Worm (Caenorhabditis elegans) whole organism, young adult: ENCODE data around the gene M01F1.8.

Experiments
- B0019.2 ChIP-seq: fragments of 200-800 bp; sonication (Bioruptor generic); conservative IDR thresholded peaks from 2 replicates; pipeline ENCODE4 v1.3.6; 2022; ENCODE audit warnings: missing genetic modification reagents, missing genetic modification characterization, missing compliant biosample characterization
- B0261.1 ChIP-seq: sonication (generic microtip); optimal IDR thresholded peaks from 2 replicates; lab custom pipeline; 2016; ENCODE audit warnings: mild to moderate bottlenecking, missing genetic modification characterization, moderate library complexity, missing compliant biosample characterization
- C06A6.2 ChIP-seq: fragments of 200-800 bp; sonication (Bioruptor generic); conservative IDR thresholded peaks from 2 replicates; pipeline ENCODE4 v1.3.6; 2022; ENCODE audit warnings: missing genetic modification characterization, missing compliant biosample characterization
- C17E4.6 ChIP-seq: fragments of 200-800 bp; sonication (Bioruptor generic); IDR thresholded peaks from 2 replicates; pipeline ENCODE4 v1.3.6; 2022; ENCODE audit warnings: missing genetic modification reagents, missing genetic modification characterization, missing compliant biosample characterization
- D2030.7 ChIP-seq: fragments of 200-800 bp; sonication (Bioruptor generic); IDR thresholded peaks from 2 replicates; pipeline ENCODE4 v1.3.6; 2022; ENCODE audit warnings: missing genetic modification reagents, missing genetic modification characterization, missing compliant biosample characterization
- F10E7.11 ChIP-seq: sonication (generic microtip); optimal IDR thresholded peaks from 2 replicates; lab custom pipeline; 2017; ENCODE audit warnings: mild to moderate bottlenecking, missing genetic modification characterization, moderate library complexity, missing compliant biosample characterization
- F33H1.4 ChIP-seq: fragments of 200-800 bp; sonication (Bioruptor generic); IDR thresholded peaks from 2 replicates; pipeline ENCODE4 v1.3.6; 2022; ENCODE audit warnings: missing genetic modification reagents, missing genetic modification characterization, missing compliant biosample characterization
- F37B4.10 ChIP-seq: fragments of 200-800 bp; sonication (Bioruptor generic); IDR thresholded peaks from 2 replicates; pipeline ENCODE4 v1.3.6; 2022; ENCODE audit warnings: missing genetic modification characterization, missing compliant biosample characterization
- F49E8.2 ChIP-seq: sonication (generic microtip); optimal IDR thresholded peaks from 3 replicates; lab custom pipeline; 2017; ENCODE audit warnings: missing genetic modification characterization, mild to moderate bottlenecking, missing compliant biosample characterization, antibody characterized with exemption, moderate library complexity; ENCODE audit not compliant: insufficient read depth
- T07F8.4 ChIP-seq: sonication (generic microtip); optimal IDR thresholded peaks from 2 replicates; lab custom pipeline; 2016; ENCODE audit warnings: mild to moderate bottlenecking, missing genetic modification characterization, moderate library complexity, missing compliant biosample characterization
- T26A5.8 ChIP-seq: sonication (generic microtip); optimal IDR thresholded peaks from 2 replicates; lab custom pipeline; 2016; ENCODE audit warnings: missing genetic modification characterization, missing compliant biosample characterization
- Y53G8AR.9 ChIP-seq: fragments of 200-800 bp; sonication (Bioruptor generic); conservative IDR thresholded peaks from 2 replicates; pipeline ENCODE4 v1.3.6; 2022; ENCODE audit warnings: missing genetic modification reagents, missing genetic modification characterization, missing compliant biosample characterization
- Y79H2A.3 ChIP-seq: fragments of 200-800 bp; sonication (Bioruptor generic); conservative IDR thresholded peaks from 2 replicates; pipeline ENCODE4 v1.3.6; 2022; ENCODE audit warnings: missing genetic modification reagents, missing genetic modification characterization, missing compliant biosample characterization
- Y95B8A.8 ChIP-seq: fragments of 200-800 bp; sonication (Bioruptor generic); IDR thresholded peaks from 2 replicates; pipeline ENCODE4 v1.3.6; 2022; ENCODE audit warnings: missing genetic modification reagents, missing genetic modification characterization, missing compliant biosample characterization
- attf-6 ChIP-seq: fragments of 200-800 bp; sonication (Bioruptor generic); IDR thresholded peaks from 2 replicates; pipeline ENCODE4 v1.3.6; 2022; ENCODE audit warnings: missing genetic modification reagents, missing genetic modification characterization, missing compliant biosample characterization
- cebp-1 ChIP-seq, 2 experiments: fragments of 200-800 bp in 1 of 2; sonication (Bioruptor generic) in 1 of 2; sonication (generic microtip) in 1 of 2; IDR thresholded peaks in 1 of 2; optimal IDR thresholded peaks in 1 of 2; 2 replicates each; pipeline versions ENCODE4 v1.3.6 to Lab custom; 2017 to 2022; ENCODE audit warnings: missing compliant biosample characterization in 2 of 2, missing genetic modification characterization in 2 of 2, mild to moderate bottlenecking in 1 of 2, missing genetic modification reagents in 1 of 2, moderate library complexity in 1 of 2
- ceh-40 ChIP-seq: fragments of 200-800 bp; sonication (Bioruptor generic); IDR thresholded peaks from 2 replicates; pipeline ENCODE4 v1.3.6; 2022; ENCODE audit warnings: missing genetic modification characterization, missing compliant biosample characterization
- ceh-91 ChIP-seq: fragments of 200-800 bp; sonication (Bioruptor generic); IDR thresholded peaks from 2 replicates; pipeline ENCODE4 v1.3.6; 2022; ENCODE audit warnings: missing genetic modification reagents, missing genetic modification characterization, missing compliant biosample characterization
- chd-7 ChIP-seq: sonication (generic microtip); optimal IDR thresholded peaks from 2 replicates; lab custom pipeline; 2016; ENCODE audit warnings: mild to moderate bottlenecking, missing genetic modification characterization, moderate library complexity, missing compliant biosample characterization
- die-1 ChIP-seq: sonication (generic microtip); optimal IDR thresholded peaks from 2 replicates; lab custom pipeline; 2016; ENCODE audit warnings: missing genotype, mild to moderate bottlenecking, missing genetic modification characterization, missing compliant biosample characterization
- dox-1 ChIP-seq: fragments of 200-800 bp; sonication (Bioruptor generic); IDR thresholded peaks from 2 replicates; pipeline ENCODE4 v1.3.6; 2022; ENCODE audit warnings: missing genetic modification reagents, missing genetic modification characterization, missing compliant biosample characterization
- egl-44 ChIP-seq: fragments of 200-800 bp; sonication (Bioruptor generic); IDR thresholded peaks from 2 replicates; pipeline ENCODE4 v1.3.6; 2022; ENCODE audit warnings: missing genetic modification reagents, missing genetic modification characterization, missing compliant biosample characterization
- egrh-3 ChIP-seq: fragments of 200-800 bp; sonication (Bioruptor generic); IDR thresholded peaks from 2 replicates; pipeline ENCODE4 v1.3.6; 2022; ENCODE audit warnings: missing genetic modification reagents, missing genetic modification characterization, missing compliant biosample characterization
- ekl-4 ChIP-seq: fragments of 200-800 bp; sonication (Bioruptor generic); IDR thresholded peaks from 2 replicates; pipeline ENCODE4 v1.3.6; 2022; ENCODE audit warnings: missing genetic modification reagents, missing genetic modification characterization, missing compliant biosample characterization
- fkh-3 ChIP-seq: sonication (generic microtip); optimal IDR thresholded peaks from 2 replicates; lab custom pipeline; 2016; ENCODE audit warnings: mild to moderate bottlenecking, missing genetic modification characterization, missing compliant biosample characterization
- gei-17 ChIP-seq: fragments of 200-800 bp; sonication (Bioruptor generic); optimal IDR thresholded peaks from 2 replicates; lab custom pipeline; 2018; ENCODE audit warnings: mild to moderate bottlenecking, missing genetic modification characterization, missing compliant biosample characterization
- hrde-1 ChIP-seq: sonication (generic microtip); optimal IDR thresholded peaks from 2 replicates; lab custom pipeline; 2016; ENCODE audit warnings: missing genetic modification characterization, mild to moderate bottlenecking, missing compliant biosample characterization, moderate library complexity, missing genotype, missing genetic modification reagents, borderline replicate concordance
- let-526 ChIP-seq: fragments of 200-800 bp; sonication (Bioruptor generic); IDR thresholded peaks from 2 replicates; pipeline ENCODE4 v1.3.6; 2022; ENCODE audit warnings: missing genetic modification reagents, missing genetic modification characterization, missing compliant biosample characterization
- lin-40 ChIP-seq: sonication (generic microtip); optimal IDR thresholded peaks from 2 replicates; lab custom pipeline; 2016; ENCODE audit warnings: missing genetic modification characterization, mild to moderate bottlenecking, missing compliant biosample characterization, missing genotype, missing genetic modification reagents
- madf-10 ChIP-seq: sonication (generic microtip); optimal IDR thresholded peaks from 2 replicates; lab custom pipeline; 2016; ENCODE audit warnings: mild to moderate bottlenecking, missing genetic modification characterization, missing compliant biosample characterization
- madf-3 ChIP-seq: fragments of 200-800 bp; sonication (Bioruptor generic); IDR thresholded peaks from 2 replicates; pipeline ENCODE4 v1.3.6; 2022; ENCODE audit warnings: missing genetic modification reagents, missing genetic modification characterization, missing compliant biosample characterization
- madf-6 ChIP-seq: fragments of 200-800 bp; sonication (Bioruptor generic); IDR thresholded peaks from 2 replicates; pipeline ENCODE4 v1.3.6; 2022; ENCODE audit warnings: missing genetic modification reagents, missing genetic modification characterization, missing compliant biosample characterization
- mes-4 ChIP-seq: sonication (generic microtip); optimal IDR thresholded peaks from 2 replicates; lab custom pipeline; 2016; ENCODE audit warnings: missing genotype, missing genetic modification characterization, missing compliant biosample characterization
- mxl-1 ChIP-seq: sonication (generic microtip); optimal IDR thresholded peaks from 2 replicates; lab custom pipeline; 2016; ENCODE audit warnings: missing genetic modification characterization, missing compliant biosample characterization
- nfyb-1 ChIP-seq: fragments of 200-800 bp; sonication (Bioruptor generic); IDR thresholded peaks from 2 replicates; pipeline ENCODE4 v1.3.6; 2022; ENCODE audit warnings: missing genetic modification reagents, missing genetic modification characterization, missing compliant biosample characterization
- nhr-27 ChIP-seq: fragments of 200-800 bp; sonication (Bioruptor generic); optimal IDR thresholded peaks from 2 replicates; lab custom pipeline; 2018; ENCODE audit warnings: mild to moderate bottlenecking, missing genetic modification characterization, moderate library complexity, missing compliant biosample characterization
- pbrm-1 ChIP-seq: fragments of 200-800 bp; sonication (Bioruptor generic); IDR thresholded peaks from 2 replicates; pipeline ENCODE4 v1.3.6; 2022; ENCODE audit warnings: missing genetic modification reagents, missing genetic modification characterization, missing compliant biosample characterization
- sea-2 ChIP-seq: fragments of 200-800 bp; sonication (Bioruptor generic); IDR thresholded peaks from 2 replicates; pipeline ENCODE4 v1.3.6; 2022; ENCODE audit warnings: missing genetic modification characterization, missing compliant biosample characterization
- snpc-3.4 ChIP-seq: sonication (generic microtip); optimal IDR thresholded peaks from 2 replicates; lab custom pipeline; 2017; ENCODE audit warnings: missing genetic modification characterization, mild to moderate bottlenecking, missing compliant biosample characterization, antibody characterized with exemption, moderate library complexity, missing genotype, missing genetic modification reagents
- snpc-4 ChIP-seq, 5 experiments: fragments of 150-350 bp in 1 of 5; sonication (generic microtip) in 4 of 5; optimal IDR thresholded peaks; 2 replicates each; lab custom pipeline; 2014 to 2018; ENCODE audit warnings: missing genetic modification characterization in 5 of 5, missing biosample characterization in 3 of 5, antibody characterized with exemption in 2 of 5, mild to moderate bottlenecking in 2 of 5, missing compliant biosample characterization in 2 of 5, missing genotype in 2 of 5, moderate library complexity in 2 of 5, missing genetic modification reagents in 1 of 5
- somi-1 ChIP-seq: fragments of 200-800 bp; sonication (Bioruptor generic); optimal IDR thresholded peaks from 2 replicates; lab custom pipeline; 2018; ENCODE audit warnings: mild to moderate bottlenecking, missing genetic modification characterization, missing compliant biosample characterization
- sptf-2 ChIP-seq: fragments of 200-800 bp; sonication (Bioruptor generic); optimal IDR thresholded peaks from 2 replicates; lab custom pipeline; 2018; ENCODE audit warnings: mild to moderate bottlenecking, missing genetic modification characterization, missing compliant biosample characterization
- tbp1 ChIP-seq: fragments of 200-800 bp; sonication (Bioruptor generic); optimal IDR thresholded peaks from 2 replicates; lab custom pipeline; 2018; ENCODE audit warnings: mild to moderate bottlenecking, missing genetic modification characterization, missing compliant biosample characterization
- unc-130 ChIP-seq: sonication (generic microtip); optimal IDR thresholded peaks from 2 replicates; lab custom pipeline; 2016; ENCODE audit warnings: missing genetic modification reagents, missing genetic modification characterization, missing compliant biosample characterization
- ztf-25 ChIP-seq: fragments of 200-800 bp; sonication (Bioruptor generic); IDR thresholded peaks from 2 replicates; pipeline ENCODE4 v1.3.6; 2022; ENCODE audit warnings: missing genetic modification reagents, missing genetic modification characterization, missing compliant biosample characterization
- ztf-26 ChIP-seq: sonication (generic microtip); optimal IDR thresholded peaks from 2 replicates; lab custom pipeline; 2017; ENCODE audit warnings: missing genetic modification characterization, missing compliant biosample characterization
- ztf-6 ChIP-seq: fragments of 200-800 bp; sonication (Bioruptor generic); IDR thresholded peaks from 2 replicates; pipeline ENCODE4 v1.3.6; 2022; ENCODE audit warnings: missing genetic modification reagents, missing genetic modification characterization, missing compliant biosample characterization

Gene M01F1.8

ce11 chrIII:3460061-3460460, 42.3 kb downstream of the M01F1.8 start, which contains the start of gene C34C12.8 (continued):
- TF ChIP-seq snpc-4 (GFP tag; optimal IDR thresholded peaks at IDR 0.05; lab: Kevin White, UChicago) (peak; percentile 61), snpc-4 (tag; optimal IDR thresholded peaks at IDR 0.05; lab: Kevin White, UChicago) (peak; percentile 55 to 85 (median 75)), T07F8.4 (no peak), F37B4.10 (0 out of 2 replicates have a peak, but pooled peaks have one; percentile 86), T26A5.8 (no peak), madf-3 (GFP tag; lab: Robert Waterston, UW) (peak; percentile 96), sea-2 (GFP tag; lab: Robert Waterston, UW) (no peak), cebp-1 (GFP tag; IDR thresholded peaks at IDR 0.05; lab: Robert Waterston, UW) (peak; percentile 33; the same call in 1 of the 2 replicates), cebp-1 (tag; optimal IDR thresholded peaks at IDR 0.05; lab: Kevin White, UChicago) (peak; percentile 94), madf-6 (GFP tag; lab: Robert Waterston, UW) (peak; percentile 96), F10E7.11 (peak; percentile 12), Y95B8A.8 (GFP tag; lab: Robert Waterston, UW) (peak; percentile 67; the same call in 1 of the 2 replicates), B0261.1 (peak; percentile 14), chd-7 (tag; lab: Kevin White, UChicago) (peak; percentile 33), F33H1.4 (GFP tag; lab: Robert Waterston, UW) (peak; percentile 89), fkh-3 (tag; lab: Kevin White, UChicago) (no peak), sptf-2 (GFP tag; lab: Kevin White, UChicago) (no peak), ceh-91 (peak; percentile 83), ztf-6 (GFP tag; lab: Robert Waterston, UW) (no peak), C06A6.2 (GFP tag; lab: Robert Waterston, UW) (peak; percentile 84), madf-10 (peak; percentile 70), Y79H2A.3 (GFP tag; lab: Robert Waterston, UW) (no peak), lin-40 (tag; lab: Kevin White, UChicago) (peak; percentile 96), ceh-40 (GFP tag; lab: Robert Waterston, UW) (no peak), Y53G8AR.9 (peak; percentile 99), ztf-25 (no peak), egl-44 (peak; percentile 50; the same call in 1 of the 2 replicates), C17E4.6 (GFP tag; lab: Robert Waterston, UW) (peak; percentile 89), egrh-3 (GFP tag; lab: Robert Waterston, UW) (no peak), pbrm-1 (GFP tag; lab: Robert Waterston, UW) (peak; percentile 96), D2030.7 (GFP tag; lab: Robert Waterston, UW) (peak; percentile 93), somi-1 (GFP tag; lab: Kevin White, UChicago) (peak; percentile 75), nhr-27 (tag; lab: Kevin White, UChicago) (peak; percentile 37), let-526 (GFP tag; lab: Robert Waterston, UW) (peak; percentile 75), ekl-4 (GFP tag; lab: Robert Waterston, UW) (peak; percentile 96), snpc-3.4 (tag; lab: Kevin White, UChicago) (peak; percentile 92), gei-17 (GFP tag; lab: Kevin White, UChicago) (peak; percentile 78), die-1 (tag; lab: Kevin White, UChicago) (no peak), ztf-26 (tag; lab: Kevin White, UChicago) (peak; percentile 90), dox-1 (GFP tag; lab: Robert Waterston, UW) (peak; percentile 96), mes-4 (tag; lab: Kevin White, UChicago) (peak; percentile 44), F49E8.2 (peak; percentile 89), hrde-1 (peak; percentile 69), attf-6 (peak; percentile 72), B0019.2 (GFP tag; lab: Robert Waterston, UW) (peak; percentile 88), tbp1 (peak; percentile 74), unc-130 (peak; percentile 65), mxl-1 (tag; lab: Kevin White, UChicago) (no peak), nfyb-1 (peak; percentile 96)
